Worm (Caenorhabditis elegans): Measurements from ENCODE around the gene T24F1.4.

The T24F1.4 gene

DNA sequence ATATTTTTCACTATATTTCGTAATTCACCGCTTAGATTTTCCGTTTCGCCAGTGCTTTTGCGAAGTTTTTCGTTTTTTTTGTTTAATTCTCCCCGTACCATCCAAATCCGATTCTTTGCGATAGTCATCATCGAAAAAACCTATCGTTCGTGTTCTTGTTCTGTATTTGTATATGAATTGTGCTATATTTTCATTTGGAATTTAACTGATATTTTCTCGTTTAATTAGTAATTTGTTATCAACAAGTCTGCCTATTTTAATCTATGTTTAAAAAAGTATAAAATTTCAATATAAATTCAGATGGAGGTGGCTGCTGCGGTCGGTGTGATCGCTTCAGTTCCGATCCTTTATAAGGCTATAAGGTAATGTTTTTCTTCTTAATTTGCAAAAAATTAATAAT is 11.5 kb downstream of the T24F1.4 start, which contains the start of gene samp-1:
Gene samp-1 (plus strand): TSS at position 301 of the 400 bp plus-strand sequence.
- TF ChIP-seq nhr-179 (tag; optimal IDR thresholded peaks at IDR 0.05) = no peak
- TF ChIP-seq lin-40 (tag; optimal IDR thresholded peaks at IDR 0.05) = no peak
- peak; percentile 9 for TF ChIP-seq snpc-1.3 (tag; optimal IDR thresholded peaks at IDR 0.05; ENCODE audit: insufficient read depth)
- no peak for TF ChIP-seq F55B11.4 (tag; optimal IDR thresholded peaks at IDR 0.05; ENCODE audit: borderline replicate concordance, insufficient read depth)
- peak; percentile 42; the same call in 1 of the 2 replicates for TF ChIP-seq madf-6 (GFP tag; IDR thresholded peaks at IDR 0.05)
- no peak for TF ChIP-seq B0336.3 (GFP tag; IDR thresholded peaks at IDR 0.05)

DNA sequence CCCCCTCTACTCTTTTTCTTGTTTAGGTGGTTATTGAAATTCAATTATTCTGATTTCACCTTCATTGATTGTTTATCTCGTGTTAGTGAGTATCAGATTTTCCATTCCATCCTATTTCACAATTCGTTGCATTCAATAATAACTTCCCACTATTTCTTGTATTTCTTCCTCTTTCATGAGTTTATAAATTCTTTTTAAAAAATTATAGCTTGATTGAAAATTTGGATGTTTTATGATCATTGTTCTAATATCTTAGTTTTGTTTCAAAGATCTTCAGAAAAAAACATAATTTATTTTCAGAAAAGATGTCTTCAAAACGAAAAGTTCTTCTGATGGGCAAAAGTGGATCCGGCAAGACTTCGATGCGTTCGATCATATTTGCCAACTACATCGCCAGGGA is 13.0 kb downstream of the T24F1.4 start, which contains the start of gene raga-1:
Gene raga-1 (plus strand): TSS at position 301 of the 400 bp plus-strand sequence.
- no peak for TF ChIP-seq xnd-1 (tag; optimal IDR thresholded peaks at IDR 0.05)
- TF ChIP-seq snpc-3.4 (tag; optimal IDR thresholded peaks at IDR 0.05) = peak; percentile 0
- no peak for TF ChIP-seq egl-44 (GFP tag; IDR thresholded peaks at IDR 0.05)
- no peak for TF ChIP-seq F33H1.4 (GFP tag; IDR thresholded peaks at IDR 0.05)
- TF ChIP-seq tbp1 (GFP tag; optimal IDR thresholded peaks at IDR 0.05) = no peak
- no peak for TF ChIP-seq let-526 (GFP tag; IDR thresholded peaks at IDR 0.05)
- no peak for TF ChIP-seq K12H6.12 (tag; optimal IDR thresholded peaks at IDR 0.05)
- no peak for TF ChIP-seq cebp-1 (GFP tag; IDR thresholded peaks at IDR 0.05)
- peak; percentile 15 for TF ChIP-seq cebp-1 (tag; optimal IDR thresholded peaks at IDR 0.05)
- TF ChIP-seq pbrm-1 (GFP tag; IDR thresholded peaks at IDR 0.05) = 0 out of 2 replicates have a peak, but pooled peaks have one; percentile 37
- TF ChIP-seq nhr-90 (tag; optimal IDR thresholded peaks at IDR 0.05) = no peak
- TF ChIP-seq B0035.1 (tag; optimal IDR thresholded peaks at IDR 0.05) = no peak

DNA sequence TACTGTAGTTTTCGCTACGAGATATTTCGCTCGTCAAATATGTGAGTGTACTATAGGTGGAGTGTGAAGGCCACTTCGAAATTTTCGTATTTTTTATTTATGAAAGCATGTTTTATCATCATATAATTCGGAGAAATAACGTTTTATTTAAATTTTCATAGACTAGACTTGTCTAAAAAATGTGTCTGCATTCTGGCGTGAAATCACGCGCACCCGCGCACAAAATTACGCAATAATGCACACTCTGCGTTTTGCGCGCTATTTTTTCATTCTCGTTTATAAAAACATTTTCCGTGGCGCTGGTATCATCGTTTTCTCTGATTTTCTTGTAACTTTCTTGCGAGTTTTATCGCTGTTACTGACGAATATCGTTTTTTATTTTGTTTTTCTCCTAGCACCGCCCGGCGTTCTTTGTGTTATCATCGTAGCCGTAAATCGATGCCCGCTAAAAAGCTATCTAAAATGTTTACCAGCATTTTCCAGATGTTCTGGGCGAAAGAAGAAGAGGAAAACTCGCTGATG is 16.8 kb downstream of the T24F1.4 start, which contains the start of gene saps-1:
Gene saps-1 (plus strand): TSS at position 472 of the 522 bp plus-strand sequence.
- no peak; the same call in 1 of the 2 replicates for TF ChIP-seq ekl-4 (GFP tag; IDR thresholded peaks at IDR 0.05)
- 0 out of 2 replicates have a peak, but pooled peaks have one; percentile 40 for TF ChIP-seq B0336.3 (GFP tag; IDR thresholded peaks at IDR 0.05)
- TF ChIP-seq Y56A3A.18 (GFP tag; IDR thresholded peaks at IDR 0.05) = no peak
- TF ChIP-seq nfyb-1 (GFP tag; IDR thresholded peaks at IDR 0.05) = 0 out of 2 replicates have a peak, but pooled peaks have one; percentile 44
- TF ChIP-seq bed-2 (GFP tag; IDR thresholded peaks at IDR 0.05) = no peak
- peak; percentile 97 for TF ChIP-seq madf-6 (GFP tag; IDR thresholded peaks at IDR 0.05)
- no peak for TF ChIP-seq K12H6.12 (tag; optimal IDR thresholded peaks at IDR 0.05)
- no peak for TF ChIP-seq rec-8 (tag; optimal IDR thresholded peaks at IDR 0.05)
- peak; percentile 56 for TF ChIP-seq tbp1 (GFP tag; optimal IDR thresholded peaks at IDR 0.05)
- no peak for TF ChIP-seq egl-44 (GFP tag; IDR thresholded peaks at IDR 0.05)
- no peak for TF ChIP-seq egrh-3 (GFP tag; IDR thresholded peaks at IDR 0.05)
- peak; percentile 76 for TF ChIP-seq F33H1.4 (GFP tag; IDR thresholded peaks at IDR 0.05)
- peak; percentile 58; the same call in 1 of the 2 replicates for TF ChIP-seq pbrm-1 (GFP tag; IDR thresholded peaks at IDR 0.05)
- no peak for TF ChIP-seq snpc-4 (GFP tag; optimal IDR thresholded peaks at IDR 0.05)
- peak in 2 of 4 experiments; percentile 12 to 44 for TF ChIP-seq snpc-4 (tag; optimal IDR thresholded peaks at IDR 0.05)
- TF ChIP-seq sdz-38 (tag; optimal IDR thresholded peaks at IDR 0.05) = no peak
- no peak for TF ChIP-seq ztf-26 (tag; optimal IDR thresholded peaks at IDR 0.05)
- no peak for TF ChIP-seq nfya-1 (tag; optimal IDR thresholded peaks at IDR 0.05; ENCODE audit: borderline replicate concordance, insufficient read depth)
- TF ChIP-seq F57C9.4 (tag; optimal IDR thresholded peaks at IDR 0.05) = no peak
- TF ChIP-seq sptf-2 (GFP tag; optimal IDR thresholded peaks at IDR 0.05) = no peak
- TF ChIP-seq ceh-58 (GFP tag; IDR thresholded peaks at IDR 0.05) = no peak
- TF ChIP-seq mcd-1 (GFP tag; IDR thresholded peaks at IDR 0.05) = peak; percentile 76
- TF ChIP-seq D2030.7 (GFP tag; IDR thresholded peaks at IDR 0.05) = peak; percentile 80
- TF ChIP-seq snpc-1.3 (tag; optimal IDR thresholded peaks at IDR 0.05; ENCODE audit: insufficient read depth) = peak; percentile 45
- no peak for TF ChIP-seq zfh-2 (GFP tag; conservative IDR thresholded peaks at IDR 0.05)
- TF ChIP-seq egl-18 (GFP tag; IDR thresholded peaks at IDR 0.05) = no peak
- TF ChIP-seq hrde-1 (tag; optimal IDR thresholded peaks at IDR 0.05; ENCODE audit: borderline replicate concordance) = peak; percentile 1
- no peak for TF ChIP-seq ZK185.1 (tag; optimal IDR thresholded peaks at IDR 0.05; ENCODE audit: poor library complexity, severe bottlenecking)
- no peak for TF ChIP-seq ama-1 (optimal IDR thresholded peaks at IDR 0.05)
- no peak for TF ChIP-seq ama-1 (GFP tag; optimal IDR thresholded peaks at IDR 0.05)
- TF ChIP-seq pha-4 (tag; optimal IDR thresholded peaks at IDR 0.05) = no peak
- TF ChIP-seq F10E7.11 (tag; optimal IDR thresholded peaks at IDR 0.05) = no peak
- TF ChIP-seq somi-1 (GFP tag; optimal IDR thresholded peaks at IDR 0.05) = no peak
